Fruit fly (Drosophila melanogaster): ENCODE data around the gene t-cup.

Gene t-cup

DNA sequence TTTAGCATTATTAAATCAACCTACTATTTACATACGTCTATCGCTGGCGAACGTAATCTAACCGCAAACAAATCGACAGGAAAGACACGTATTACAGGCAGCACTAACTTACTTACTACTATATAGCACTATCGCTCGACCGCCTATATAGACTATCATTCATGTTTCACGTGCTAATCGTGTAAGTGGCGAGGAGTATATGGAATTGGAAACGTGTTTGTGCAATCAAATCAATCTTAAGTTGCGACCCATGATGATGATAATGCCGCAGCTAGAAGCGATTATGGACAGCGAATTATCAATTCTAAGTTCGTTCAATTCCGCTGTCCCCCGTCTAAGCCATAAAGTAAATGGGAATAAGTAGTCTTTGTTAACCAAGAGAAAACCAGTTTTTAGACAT lies 9.3 kb downstream of the t-cup start (continued):
- TF ChIP-seq CG1832 (GFP tag; optimal IDR thresholded peaks at IDR 0.05), result no peak
- no peak for TF ChIP-seq emc (GFP tag; optimal IDR thresholded peaks at IDR 0.05)
- no peak for TF ChIP-seq CG12104 (GFP tag; optimal IDR thresholded peaks at IDR 0.05)

DNA sequence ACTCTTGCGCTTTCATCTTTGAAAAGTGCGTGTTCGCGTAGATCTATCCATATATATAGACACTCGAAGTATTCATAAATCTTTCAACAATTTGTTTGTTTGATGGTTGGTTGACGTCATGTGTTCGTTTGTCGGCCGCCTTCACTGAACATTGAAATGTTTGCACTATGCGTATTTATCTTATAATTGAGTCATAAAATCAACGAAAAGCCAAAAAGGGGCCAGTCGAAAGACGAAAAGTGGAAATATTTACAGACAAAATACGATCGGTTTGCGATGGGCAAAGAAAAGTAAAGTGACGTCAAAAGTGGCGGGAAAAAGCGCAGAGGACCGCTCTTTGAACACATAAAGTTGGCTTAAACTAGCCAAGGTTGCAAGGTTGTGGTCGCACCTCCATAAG lies 9.8 kb downstream of the t-cup start:
- TF ChIP-seq CG1792 (GFP tag; optimal IDR thresholded peaks at IDR 0.05), result no peak
- no peak for TF ChIP-seq prd (optimal IDR thresholded peaks at IDR 0.05)
- TF ChIP-seq prd (GFP tag; IDR thresholded peaks at IDR 0.05), result no peak
- TF ChIP-seq peb (GFP tag; IDR thresholded peaks at IDR 0.05), result no peak
- no peak for TF ChIP-seq CG10654 (GFP tag; optimal IDR thresholded peaks at IDR 0.05)
- TF ChIP-seq CG11695 (GFP tag; IDR thresholded peaks at IDR 0.05), result no peak
- TF ChIP-seq D19B (GFP tag; optimal IDR thresholded peaks at IDR 0.05), result no peak
- no peak for TF ChIP-seq slou (GFP tag; optimal IDR thresholded peaks at IDR 0.05)
- no peak for TF ChIP-seq cas (GFP tag; IDR thresholded peaks at IDR 0.05)
- no peak for TF ChIP-seq CG4820 (GFP tag; optimal IDR thresholded peaks at IDR 0.05)
- no peak for TF ChIP-seq gcm2 (GFP tag; optimal IDR thresholded peaks at IDR 0.05)
- no peak for TF ChIP-seq CkIIα-i1 (GFP tag; IDR thresholded peaks at IDR 0.05)
- peak; percentile 11 for TF ChIP-seq CG8388 (GFP tag; optimal IDR thresholded peaks at IDR 0.05)
- TF ChIP-seq CG18476 (GFP tag; optimal IDR thresholded peaks at IDR 0.05), result no peak
- peak; percentile 10 for TF ChIP-seq caup (GFP tag; optimal IDR thresholded peaks at IDR 0.05; ENCODE audit: severe bottlenecking)
- TF ChIP-seq CG16863 (GFP tag; optimal IDR thresholded peaks at IDR 0.05), result no peak
- TF ChIP-seq CG5180 (GFP tag; optimal IDR thresholded peaks at IDR 0.05), result peak; percentile 46
- TF ChIP-seq Antp (GFP tag; optimal IDR thresholded peaks at IDR 0.05), result no peak
- TF ChIP-seq CG5245 (GFP tag; optimal IDR thresholded peaks at IDR 0.05), result no peak
- 0 out of 2 replicates have a peak, but pooled peaks have one; percentile 21 for TF ChIP-seq sob (GFP tag; IDR thresholded peaks at IDR 0.05)
- TF ChIP-seq CG11560 (tag; IDR thresholded peaks at IDR 0.05), result no peak
- TF ChIP-seq CG8281 (tag; optimal IDR thresholded peaks at IDR 0.05), result peak; percentile 26
- TF ChIP-seq chm (GFP tag; IDR thresholded peaks at IDR 0.05), result peak; percentile 41; the same call in 1 of the 2 replicates
- TF ChIP-seq ara (GFP tag; IDR thresholded peaks at IDR 0.05), result no peak; the same call in 1 of the 2 replicates
- TF ChIP-seq CG33557 (GFP tag; optimal IDR thresholded peaks at IDR 0.05), result peak; percentile 68
- no peak for TF ChIP-seq lov (optimal IDR thresholded peaks at IDR 0.05)
- no peak for TF ChIP-seq lov (GFP tag; IDR thresholded peaks at IDR 0.05)
- no peak for TF ChIP-seq sisA (GFP tag; IDR thresholded peaks at IDR 0.05)
- TF ChIP-seq Ets97D (GFP tag; optimal IDR thresholded peaks at IDR 0.05), result no peak
- TF ChIP-seq CG13424 (tag; optimal IDR thresholded peaks at IDR 0.05), result peak; percentile 45
- TF ChIP-seq amos (GFP tag; IDR thresholded peaks at IDR 0.05; ENCODE audit: partially characterized antibody), result no peak
- TF ChIP-seq CG11093 (GFP tag; IDR thresholded peaks at IDR 0.05), result no peak
- no peak for TF ChIP-seq HLHmδ (GFP tag; optimal IDR thresholded peaks at IDR 0.05)
- TF ChIP-seq CG11723 (GFP tag; optimal IDR thresholded peaks at IDR 0.05), result peak; percentile 0
- no peak for TF ChIP-seq CG8290 (GFP tag; optimal IDR thresholded peaks at IDR 0.05)
- peak; percentile 45 to 50 for TF ChIP-seq CG8290 (tag; optimal IDR thresholded peaks at IDR 0.05)
- TF ChIP-seq Fer3 (tag; optimal IDR thresholded peaks at IDR 0.05), result peak; percentile 15
- TF ChIP-seq CG6813 (GFP tag; optimal IDR thresholded peaks at IDR 0.05), result peak; percentile 69
- peak; percentile 44 for TF ChIP-seq Fer1 (GFP tag; optimal IDR thresholded peaks at IDR 0.05)
- TF ChIP-seq sc (optimal IDR thresholded peaks at IDR 0.05), result no peak
- peak; percentile 5 for TF ChIP-seq sc (GFP tag; optimal IDR thresholded peaks at IDR 0.05)
- no peak for TF ChIP-seq CG9817 (tag; optimal IDR thresholded peaks at IDR 0.05)
- TF ChIP-seq shn (GFP tag; optimal IDR thresholded peaks at IDR 0.05), result no peak
- TF ChIP-seq Lpt (GFP tag; optimal IDR thresholded peaks at IDR 0.05), result no peak
- no peak for TF ChIP-seq NC2β (GFP tag; optimal IDR thresholded peaks at IDR 0.05)
- peak; percentile 71 for TF ChIP-seq gsb-n (tag; optimal IDR thresholded peaks at IDR 0.05)
- no peak for TF ChIP-seq Chrac-16 (GFP tag; optimal IDR thresholded peaks at IDR 0.05)
- TF ChIP-seq CG12071 (GFP tag; optimal IDR thresholded peaks at IDR 0.05), result peak; percentile 62
- TF ChIP-seq CG8944 (GFP tag; optimal IDR thresholded peaks at IDR 0.05), result no peak
